Worm (Caenorhabditis elegans) whole organism, early embryonic: ENCODE data around the gene T24D5.2.

ENCODE experiments used
- B0310.2 ChIP-seq: sonication (generic microtip); optimal IDR thresholded peaks from 2 replicates; lab custom pipeline; 2016; ENCODE audit warnings: mild to moderate bottlenecking, missing genetic modification characterization, missing compliant biosample characterization
- aly-1 ChIP-seq: sonication (generic microtip); optimal IDR thresholded peaks from 2 replicates; lab custom pipeline; 2016; ENCODE audit warnings: missing genetic modification characterization, missing compliant biosample characterization
- ama-1 ChIP-seq: fragments of 150-350 bp; optimal IDR thresholded peaks from 2 replicates; lab custom pipeline; 2014
- ceh-13 ChIP-seq: fragments of 200-800 bp; sonication (Bioruptor generic); optimal IDR thresholded peaks from 2 replicates; lab custom pipeline; 2018; ENCODE audit warnings: mild to moderate bottlenecking, missing genetic modification characterization, missing compliant biosample characterization
- ets-7 ChIP-seq: sonication (generic microtip); optimal IDR thresholded peaks from 2 replicates; lab custom pipeline; 2016; ENCODE audit warnings: missing genotype, missing genetic modification characterization, missing compliant biosample characterization
- flt-1 ChIP-seq: fragments of 200-800 bp; sonication (Bioruptor generic); IDR thresholded peaks from 2 replicates; pipeline ENCODE4 v1.3.6; 2022; ENCODE audit warnings: missing genetic modification characterization, missing compliant biosample characterization
- hmbx-1 ChIP-seq: sonication (generic microtip); optimal IDR thresholded peaks from 2 replicates; lab custom pipeline; 2016; ENCODE audit warnings: mild to moderate bottlenecking, missing genetic modification characterization, missing compliant biosample characterization
- tbx-11 ChIP-seq: fragments of 200-800 bp; sonication (Bioruptor generic); IDR thresholded peaks from 2 replicates; pipeline ENCODE4 v1.3.6; 2022; ENCODE audit warnings: missing genetic modification characterization, missing compliant biosample characterization
- tbx-37 ChIP-seq: fragments of 200-800 bp; sonication (Bioruptor generic); conservative IDR thresholded peaks from 2 replicates; pipeline ENCODE4 v1.3.6; 2022; ENCODE audit warnings: missing genetic modification reagents, missing genetic modification characterization, missing compliant biosample characterization
- tra-4 ChIP-seq: sonication (generic microtip); optimal IDR thresholded peaks from 2 replicates; lab custom pipeline; 2017; ENCODE audit warnings: missing genetic modification characterization, missing compliant biosample characterization

DNA sequence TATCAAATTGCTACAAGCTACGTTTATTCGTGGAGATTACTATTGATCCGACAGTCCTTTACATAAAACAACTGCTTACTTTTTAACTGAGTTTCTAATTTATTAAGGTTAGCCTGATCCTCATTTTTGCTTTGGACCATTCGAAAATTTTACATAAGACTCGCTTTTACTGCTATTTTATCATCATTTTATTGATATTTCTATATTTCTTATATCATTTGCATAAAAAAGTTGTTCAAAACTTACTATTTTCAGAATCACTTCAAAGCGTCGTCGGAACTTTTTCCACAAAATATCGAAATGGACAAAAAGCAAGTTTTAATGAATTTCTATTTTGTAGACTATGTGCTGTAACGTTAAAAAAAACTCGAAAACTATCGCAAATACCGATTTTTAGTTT, 11.8 kb downstream of the T24D5.2 start, which contains the start of gene T24D5.1:
- TF ChIP-seq ama-1 (no peak), B0310.2 (tag; lab: Kevin White, UChicago) (no peak), ceh-13 (GFP tag; lab: Kevin White, UChicago) (no peak), tbx-37 (no peak), hmbx-1 (tag; lab: Kevin White, UChicago) (no peak), tra-4 (tag; lab: Kevin White, UChicago) (no peak), ets-7 (tag; lab: Kevin White, UChicago) (no peak), aly-1 (tag; lab: Kevin White, UChicago) (no peak), flt-1 (GFP tag; lab: Robert Waterston, UW) (no peak), tbx-11 (GFP tag; lab: Robert Waterston, UW) (no peak)
